Fruit fly (Drosophila melanogaster) whole organism, prepupa: ENCODE measurements around the gene RpS28a.

Experiments
- Blimp-1 ChIP-seq: fragments of 200-800 bp; sonication (Bioruptor generic); optimal IDR thresholded peaks from 3 replicates; lab custom pipeline; 2017; ENCODE audit warnings: missing biosample characterization, missing genetic modification characterization, mild to moderate bottlenecking, moderate library complexity, missing genetic modification reagents
- CG10631 ChIP-seq: fragments of 200-800 bp; sonication (Bioruptor generic); optimal IDR thresholded peaks from 2 replicates; lab custom pipeline; 2016; ENCODE audit warnings: missing biosample characterization, missing genetic modification characterization
- CG10669 ChIP-seq: fragments of 200-800 bp; sonication (Bioruptor generic); optimal IDR thresholded peaks from 3 replicates; lab custom pipeline; 2018; ENCODE audit warnings: missing biosample characterization, mild to moderate bottlenecking, missing genetic modification characterization, moderate library complexity
- CG11294 ChIP-seq: fragments of 200-800 bp; sonication (Bioruptor generic); IDR thresholded peaks from 2 replicates; pipeline ENCODE4 v1.3.6; 2022; ENCODE audit warnings: missing biosample characterization, missing genetic modification characterization
- CG11762 ChIP-seq: fragments of 200-800 bp; sonication (Bioruptor generic); optimal IDR thresholded peaks from 3 replicates; lab custom pipeline; 2016; ENCODE audit warnings: missing biosample characterization, missing genetic modification characterization; ENCODE audit not compliant: insufficient read depth
- CG15336 ChIP-seq: fragments of 200-800 bp; sonication (Bioruptor generic); IDR thresholded peaks from 2 replicates; pipeline ENCODE4 v1.3.6; 2022; ENCODE audit warnings: missing biosample characterization, missing genetic modification characterization
- CG16779 ChIP-seq: fragments of 200-800 bp; sonication (Bioruptor generic); optimal IDR thresholded peaks from 3 replicates; lab custom pipeline; 2017; ENCODE audit warnings: missing biosample characterization, mild to moderate bottlenecking, missing genetic modification characterization
- CG3032 ChIP-seq: fragments of 200-800 bp; optimal IDR thresholded peaks from 2 replicates; lab custom pipeline; 2019; ENCODE audit warnings: missing biosample characterization, mild to moderate bottlenecking, missing genetic modification characterization, moderate library complexity
- CG31627 ChIP-seq: fragments of 200-800 bp; sonication (Bioruptor generic); optimal IDR thresholded peaks from 3 replicates; lab custom pipeline; 2016; ENCODE audit warnings: missing biosample characterization, missing genetic modification characterization
- CG32006 ChIP-seq: fragments of 200-800 bp; sonication (Bioruptor generic); optimal IDR thresholded peaks from 3 replicates; lab custom pipeline; 2017; ENCODE audit warnings: missing biosample characterization, mild to moderate bottlenecking, missing genetic modification characterization
- CG34406 ChIP-seq: fragments of 200-800 bp; sonication (Bioruptor generic); optimal IDR thresholded peaks from 3 replicates; lab custom pipeline; 2016; ENCODE audit warnings: missing biosample characterization, missing genetic modification characterization
- CG3919 ChIP-seq: fragments of 200-800 bp; sonication (Bioruptor generic); optimal IDR thresholded peaks from 3 replicates; lab custom pipeline; 2016; ENCODE audit warnings: missing biosample characterization, missing genetic modification characterization
- CG4318 ChIP-seq: fragments of 200-800 bp; sonication (Bioruptor generic); optimal IDR thresholded peaks from 3 replicates; lab custom pipeline; 2017; ENCODE audit warnings: missing biosample characterization, mild to moderate bottlenecking, missing genetic modification characterization
- CG6163 ChIP-seq: fragments of 200-800 bp; sonication (Bioruptor generic); IDR thresholded peaks from 3 replicates; pipeline ENCODE4 v1.3.6; 2022; ENCODE audit warnings: missing biosample characterization, missing genetic modification characterization
- CG6276 ChIP-seq: fragments of 200-800 bp; sonication (Bioruptor generic); optimal IDR thresholded peaks from 2 replicates; lab custom pipeline; 2017; ENCODE audit warnings: missing biosample characterization, mild to moderate bottlenecking, missing genetic modification characterization
- CG6792 ChIP-seq: fragments of 200-800 bp; sonication (Bioruptor generic); optimal IDR thresholded peaks from 3 replicates; lab custom pipeline; 2016; ENCODE audit warnings: missing biosample characterization, missing genetic modification characterization
- CG6854 ChIP-seq: fragments of 200-800 bp; sonication (Bioruptor generic); optimal IDR thresholded peaks from 2 replicates; lab custom pipeline; 2017; ENCODE audit warnings: missing biosample characterization, mild to moderate bottlenecking, missing genetic modification characterization
- CG7368 ChIP-seq: fragments of 200-800 bp; sonication (Bioruptor generic); optimal IDR thresholded peaks from 3 replicates; lab custom pipeline; 2016; ENCODE audit warnings: missing biosample characterization, missing genetic modification characterization
- CG8119 ChIP-seq: fragments of 200-800 bp; sonication (Bioruptor generic); IDR thresholded peaks from 3 replicates; pipeline ENCODE4 v1.3.6; 2022; ENCODE audit warnings: missing biosample characterization, missing genetic modification characterization
- CG8319 ChIP-seq: fragments of 200-800 bp; sonication (Bioruptor generic); optimal IDR thresholded peaks from 3 replicates; lab custom pipeline; 2016; ENCODE audit warnings: missing biosample characterization, missing genetic modification characterization
- CG8632 ChIP-seq: fragments of 200-800 bp; sonication (Bioruptor generic); optimal IDR thresholded peaks from 3 replicates; lab custom pipeline; 2016; ENCODE audit warnings: missing biosample characterization, missing genetic modification characterization
- CG9139 ChIP-seq: fragments of 200-800 bp; sonication (Bioruptor generic); optimal IDR thresholded peaks from 3 replicates; lab custom pipeline; 2017; ENCODE audit warnings: missing biosample characterization, mild to moderate bottlenecking, missing genetic modification characterization
- Eip75B ChIP-seq: fragments of 200-800 bp; sonication (Bioruptor generic); optimal IDR thresholded peaks from 3 replicates; lab custom pipeline; 2016; ENCODE audit warnings: missing biosample characterization, missing genetic modification characterization
- Eip78C ChIP-seq: fragments of 200-800 bp; sonication (Bioruptor generic); peaks from one replicate; lab custom pipeline; 2016; ENCODE audit warnings: missing biosample characterization, missing genetic modification characterization
- Eip93F ChIP-seq: fragments of 200-800 bp; sonication (Bioruptor generic); optimal IDR thresholded peaks from 2 replicates; lab custom pipeline; 2016; ENCODE audit warnings: missing biosample characterization, mild to moderate bottlenecking, missing genetic modification characterization
- Ets21C ChIP-seq: fragments of 200-800 bp; sonication (Bioruptor generic); optimal IDR thresholded peaks from 3 replicates; lab custom pipeline; 2016; ENCODE audit warnings: missing biosample characterization, missing genetic modification characterization
- Ets96B ChIP-seq: fragments of 200-800 bp; optimal IDR thresholded peaks from 2 replicates; lab custom pipeline; 2019; ENCODE audit warnings: missing biosample characterization, mild to moderate bottlenecking, missing genetic modification characterization, moderate library complexity
- Gug ChIP-seq: fragments of 200-800 bp; sonication (Bioruptor generic); IDR thresholded peaks from 2 replicates; pipeline ENCODE4 v1.3.6; 2022; ENCODE audit warnings: missing biosample characterization, missing genetic modification characterization
- Hr38 ChIP-seq: sonication (Bioruptor generic); optimal IDR thresholded peaks from 2 replicates; lab custom pipeline; 2016; ENCODE audit warnings: missing biosample characterization, missing genetic modification characterization
- Hr39 ChIP-seq: fragments of 200-800 bp; sonication (Bioruptor generic); optimal IDR thresholded peaks from 2 replicates; lab custom pipeline; 2016; ENCODE audit warnings: missing biosample characterization, missing genetic modification characterization
- Hr4 ChIP-seq: fragments of 200-800 bp; sonication (Bioruptor generic); optimal IDR thresholded peaks from 3 replicates; lab custom pipeline; 2016; ENCODE audit warnings: missing biosample characterization, missing genetic modification characterization
- Lpt ChIP-seq: fragments of 200-800 bp; sonication (Bioruptor generic); optimal IDR thresholded peaks from 3 replicates; lab custom pipeline; 2016; ENCODE audit warnings: missing biosample characterization, missing genetic modification characterization
- Met ChIP-seq: fragments of 200-800 bp; sonication (Bioruptor generic); optimal IDR thresholded peaks from 3 replicates; lab custom pipeline; 2016; ENCODE audit warnings: missing biosample characterization, missing genetic modification characterization
- OdsH ChIP-seq: fragments of 200-800 bp; sonication (Bioruptor generic); optimal IDR thresholded peaks from 3 replicates; lab custom pipeline; 2016; ENCODE audit warnings: missing biosample characterization, missing genetic modification characterization
- Sox102F ChIP-seq: fragments of 200-800 bp; sonication (Bioruptor generic); optimal IDR thresholded peaks from 2 replicates; lab custom pipeline; 2016; ENCODE audit warnings: missing biosample characterization, mild to moderate bottlenecking, missing genetic modification characterization
- Sox14 ChIP-seq: fragments of 200-800 bp; sonication (Bioruptor generic); optimal IDR thresholded peaks from 3 replicates; lab custom pipeline; 2016; ENCODE audit warnings: missing biosample characterization, missing genetic modification characterization
- achi ChIP-seq: fragments of 200-800 bp; sonication (Bioruptor generic); optimal IDR thresholded peaks from 3 replicates; lab custom pipeline; 2016; ENCODE audit warnings: missing biosample characterization, missing genetic modification characterization
- acj6 ChIP-seq: fragments of 200-800 bp; sonication (Bioruptor generic); optimal IDR thresholded peaks from 3 replicates; lab custom pipeline; 2016; ENCODE audit warnings: missing biosample characterization, missing genetic modification characterization
- dac ChIP-seq: fragments of 200-800 bp; sonication (Bioruptor generic); optimal IDR thresholded peaks from 2 replicates; lab custom pipeline; 2017; ENCODE audit warnings: missing biosample characterization, mild to moderate bottlenecking, missing genetic modification characterization
- dsx ChIP-seq: fragments of 200-800 bp; optimal IDR thresholded peaks from 3 replicates; lab custom pipeline; 2019; ENCODE audit warnings: missing biosample characterization, mild to moderate bottlenecking, missing genetic modification characterization, moderate library complexity; ENCODE audit not compliant: poor library complexity, severe bottlenecking
- esn ChIP-seq: fragments of 200-800 bp; sonication (Bioruptor generic); optimal IDR thresholded peaks from 2 replicates; lab custom pipeline; 2016; ENCODE audit warnings: missing biosample characterization, mild to moderate bottlenecking, missing genetic modification characterization, moderate library complexity
- fd59A ChIP-seq: fragments of 200-800 bp; sonication (Bioruptor generic); optimal IDR thresholded peaks from 2 replicates; lab custom pipeline; 2017; ENCODE audit warnings: missing biosample characterization, mild to moderate bottlenecking, missing genetic modification characterization, missing genetic modification reagents
- fd85E ChIP-seq: fragments of 200-800 bp; sonication (Bioruptor generic); optimal IDR thresholded peaks from 3 replicates; lab custom pipeline; 2016; ENCODE audit warnings: missing biosample characterization, missing genetic modification characterization
- fkh ChIP-seq: fragments of 200-800 bp; sonication (Bioruptor generic); optimal IDR thresholded peaks from 3 replicates; lab custom pipeline; 2017; ENCODE audit warnings: missing biosample characterization, mild to moderate bottlenecking, missing genetic modification characterization, moderate library complexity
- lz ChIP-seq: fragments of 200-800 bp; sonication (Bioruptor generic); optimal IDR thresholded peaks from 3 replicates; lab custom pipeline; 2016; ENCODE audit warnings: missing biosample characterization, missing genetic modification characterization
- net ChIP-seq: fragments of 200-800 bp; sonication (Bioruptor generic); optimal IDR thresholded peaks from 3 replicates; lab custom pipeline; 2016; ENCODE audit warnings: missing biosample characterization, missing genetic modification characterization
- pdm3 ChIP-seq: fragments of 200-800 bp; sonication (Bioruptor generic); optimal IDR thresholded peaks from 3 replicates; lab custom pipeline; 2016; ENCODE audit warnings: missing biosample characterization, missing genetic modification characterization
- salr ChIP-seq, 2 experiments: fragments of 200-800 bp; sonication (Bioruptor generic); optimal IDR thresholded peaks; 3 replicates each; lab custom pipeline; 2016 to 2018; ENCODE audit warnings: missing biosample characterization in 2 of 2, missing genetic modification characterization in 2 of 2, mild to moderate bottlenecking in 1 of 2
- spab ChIP-seq: fragments of 200-800 bp; sonication (Bioruptor generic); optimal IDR thresholded peaks from 2 replicates; lab custom pipeline; 2017; ENCODE audit warnings: missing biosample characterization, mild to moderate bottlenecking, missing genetic modification characterization, missing genetic modification reagents
- ss ChIP-seq, 2 experiments: fragments of 200-800 bp; sonication (Bioruptor generic); optimal IDR thresholded peaks; 2 replicates in 1 of 2; 3 replicates in 1 of 2; lab custom pipeline; 2017 to 2018; ENCODE audit warnings: mild to moderate bottlenecking in 2 of 2, missing biosample characterization in 2 of 2, missing genetic modification characterization in 2 of 2, moderate library complexity in 1 of 2
- svp ChIP-seq: fragments of 200-800 bp; sonication (Bioruptor generic); peaks from one replicate; lab custom pipeline; 2016; ENCODE audit warnings: missing biosample characterization, missing genetic modification characterization
- topi ChIP-seq: fragments of 200-800 bp; sonication (Bioruptor generic); optimal IDR thresholded peaks from 3 replicates; lab custom pipeline; 2016; ENCODE audit warnings: missing biosample characterization, missing genetic modification characterization

The RpS28a gene

DNA sequence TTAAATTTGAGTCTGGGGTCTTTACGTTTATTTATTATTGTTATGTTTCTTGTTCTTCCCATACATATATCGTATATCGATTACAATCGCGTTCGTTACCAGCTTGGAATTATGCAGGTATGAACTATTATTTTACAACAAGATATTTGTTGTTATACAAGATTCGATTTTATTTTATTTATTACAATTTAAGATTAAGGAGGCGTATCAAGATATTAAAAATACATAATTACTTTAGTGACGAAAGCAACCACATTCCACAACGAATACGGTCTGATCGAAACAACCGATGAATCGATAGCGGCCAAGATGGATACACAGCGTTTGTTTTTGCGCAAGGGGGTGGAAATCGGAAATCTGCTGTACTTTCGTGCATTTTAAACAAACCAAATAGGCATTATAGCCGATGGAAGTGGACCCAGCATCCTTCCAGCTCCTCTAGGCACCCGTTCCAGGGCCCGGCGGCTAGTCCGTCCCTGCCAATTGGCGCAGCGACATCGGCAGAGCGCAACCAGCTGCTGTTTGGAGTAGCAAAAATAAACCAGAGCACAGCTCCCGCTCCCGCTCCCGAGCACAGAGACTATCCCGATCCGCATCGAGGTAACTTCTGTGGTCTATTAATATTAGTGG lies 24.7 kb downstream of the RpS28a start, which contains the start of the genes CG15525 and CG11504:
TSS of gene CG15525 (minus strand) at position 70 of the 630 bp plus-strand sequence.
TSS of gene CG11504 (plus strand) at position 294 of the 630 bp plus-strand sequence.
- TF ChIP-seq net (GFP tag; lab: Kevin White, UChicago) (no peak), Met (GFP tag; lab: Kevin White, UChicago) (no peak), Blimp-1 (GFP tag; lab: Kevin White, UChicago) (no peak), Eip93F (GFP tag; lab: Kevin White, UChicago) (no peak), CG6854 (GFP tag; lab: Kevin White, UChicago) (no peak), esn (GFP tag; lab: Kevin White, UChicago) (peak; percentile 58), Hr38 (GFP tag; lab: Kevin White, UChicago) (no peak), fd85E (GFP tag; lab: Kevin White, UChicago) (no peak), Ets96B (tag; lab: Kevin White, UChicago) (peak; percentile 33), fkh (GFP tag; lab: Kevin White, UChicago) (peak; percentile 66), CG32006 (GFP tag; lab: Kevin White, UChicago) (no peak), Hr4 (no peak), achi (GFP tag; lab: Kevin White, UChicago) (no peak), pdm3 (GFP tag; lab: Kevin White, UChicago) (no peak), topi (GFP tag; lab: Kevin White, UChicago) (no peak), fd59A (GFP tag; lab: Kevin White, UChicago) (no peak), CG31627 (GFP tag; lab: Kevin White, UChicago) (peak; percentile 50), CG9139 (GFP tag; lab: Kevin White, UChicago) (no peak), spab (GFP tag; lab: Kevin White, UChicago) (no peak), CG10669 (GFP tag; lab: Kevin White, UChicago) (no peak), CG15336 (GFP tag; lab: Robert Waterston, UW) (no peak), Hr39 (GFP tag; lab: Kevin White, UChicago) (no peak), Sox102F (GFP tag; lab: Kevin White, UChicago) (no peak), CG3919 (GFP tag; lab: Kevin White, UChicago) (no peak), CG8319 (GFP tag; lab: Kevin White, UChicago) (no peak), dsx (GFP tag; lab: Kevin White, UChicago) (no peak), ss (GFP tag; optimal IDR thresholded peaks at IDR 0.05; lab: Kevin White, UChicago) (no peak), OdsH (GFP tag; lab: Kevin White, UChicago) (no peak), Sox14 (peak; percentile 80), CG3032 (tag; lab: Kevin White, UChicago) (peak; percentile 20), CG7368 (GFP tag; lab: Kevin White, UChicago) (no peak), acj6 (GFP tag; lab: Kevin White, UChicago) (no peak), Eip75B (GFP tag; lab: Kevin White, UChicago) (no peak), Eip78C (peak; percentile 79), CG6163 (GFP tag; lab: Robert Waterston, UW) (no peak), CG10631 (no peak), Ets21C (GFP tag; lab: Kevin White, UChicago) (no peak), CG16779 (tag; lab: Kevin White, UChicago) (no peak), CG8632 (GFP tag; lab: Kevin White, UChicago) (no peak), CG4318 (GFP tag; lab: Kevin White, UChicago) (no peak), CG34406 (GFP tag; lab: Kevin White, UChicago) (no peak), svp (no peak), CG11294 (no peak; the same call in 1 of the 2 replicates), CG6276 (no peak), Gug (GFP tag; lab: Robert Waterston, UW) (peak; percentile 52; the same call in 1 of the 2 replicates), lz (GFP tag; lab: Kevin White, UChicago) (peak; percentile 57), dac (no peak), Lpt (GFP tag; lab: Kevin White, UChicago) (no peak), CG11762 (GFP tag; lab: Kevin White, UChicago) (no peak), CG8119 (GFP tag; lab: Robert Waterston, UW) (no peak), CG6792 (GFP tag; lab: Kevin White, UChicago) (no peak), salr (GFP tag; optimal IDR thresholded peaks at IDR 0.05; lab: Kevin White, UChicago) (no peak)
